Fruit fly (Drosophila melanogaster) S2 (cell line): ENCODE data around the gene nero.

Source experiments
- CG8478 ChIP-seq: fragments of >200 bp; optimal IDR thresholded peaks from 2 replicates; lab custom pipeline; 2018
- CTCF ChIP-seq, 2 experiments: fragments of >200 bp; optimal IDR thresholded peaks; 2 replicates each; lab custom pipeline; 2018

- no peak for TF ChIP-seq CTCF (optimal IDR thresholded peaks at IDR 0.05; lab: Kevin White, UChicago)
- TF ChIP-seq CG8478 (lab: Kevin White, UChicago) = no peak
Measured at dm6 chr3R:31744044-31744652, 3.2 kb downstream of the nero start, which contains the start of gene CG1896.
